Worm (Caenorhabditis elegans) whole organism, young adult: ENCODE results near the gene D1054.18.

Experiments used
- B0261.1 ChIP-seq: sonication (generic microtip); optimal IDR thresholded peaks from 2 replicates; lab custom pipeline; 2016; ENCODE audit warnings: mild to moderate bottlenecking, missing genetic modification characterization, moderate library complexity, missing compliant biosample characterization
- F23B12.7 ChIP-seq: sonication (generic microtip); optimal IDR thresholded peaks from 2 replicates; lab custom pipeline; 2017; ENCODE audit warnings: missing genetic modification characterization, mild to moderate bottlenecking, missing compliant biosample characterization, antibody characterized with exemption, moderate library complexity; ENCODE audit not compliant: insufficient read depth
- F55B11.4 ChIP-seq: sonication (generic microtip); optimal IDR thresholded peaks from 2 replicates; lab custom pipeline; 2016; ENCODE audit warnings: missing compliant biosample characterization, missing genetic modification characterization, borderline replicate concordance; ENCODE audit not compliant: insufficient read depth
- F57C9.4 ChIP-seq: sonication (generic microtip); optimal IDR thresholded peaks from 2 replicates; lab custom pipeline; 2017; ENCODE audit warnings: mild to moderate bottlenecking, missing genetic modification characterization, missing compliant biosample characterization
- K11D2.4 ChIP-seq: fragments of 200-800 bp; sonication (Bioruptor generic); IDR thresholded peaks from 2 replicates; pipeline ENCODE4 v1.3.6; 2022; ENCODE audit warnings: missing genetic modification reagents, missing genetic modification characterization, missing compliant biosample characterization
- K12H6.12 ChIP-seq: fragments of 200-800 bp; sonication (Bioruptor generic); optimal IDR thresholded peaks from 2 replicates; lab custom pipeline; 2018; ENCODE audit warnings: mild to moderate bottlenecking, missing genetic modification characterization, missing compliant biosample characterization
- Y53G8AR.9 ChIP-seq: fragments of 200-800 bp; sonication (Bioruptor generic); conservative IDR thresholded peaks from 2 replicates; pipeline ENCODE4 v1.3.6; 2022; ENCODE audit warnings: missing genetic modification reagents, missing genetic modification characterization, missing compliant biosample characterization
- Y56A3A.18 ChIP-seq: fragments of 200-800 bp; sonication (Bioruptor generic); IDR thresholded peaks from 2 replicates; pipeline ENCODE4 v1.3.6; 2022; ENCODE audit warnings: missing genetic modification reagents, missing genetic modification characterization, missing compliant biosample characterization
- Y95B8A.8 ChIP-seq: fragments of 200-800 bp; sonication (Bioruptor generic); IDR thresholded peaks from 2 replicates; pipeline ENCODE4 v1.3.6; 2022; ENCODE audit warnings: missing genetic modification reagents, missing genetic modification characterization, missing compliant biosample characterization
- ama-1 ChIP-seq, 3 experiments: fragments of 150-350 bp in 1 of 3; sonication (generic microtip) in 2 of 3; optimal IDR thresholded peaks; 2 replicates each; lab custom pipeline; 2014 to 2018; ENCODE audit warnings: missing biosample characterization in 2 of 3, missing genetic modification characterization in 2 of 3, missing genetic modification reagents in 2 of 3
- aptf-2 ChIP-seq: fragments of 200-800 bp; sonication (Bioruptor generic); conservative IDR thresholded peaks from 2 replicates; pipeline ENCODE4 v1.3.6; 2022; ENCODE audit warnings: missing genetic modification reagents, missing genetic modification characterization, missing compliant biosample characterization
- aptf-3 ChIP-seq: fragments of 200-800 bp; sonication (Bioruptor generic); IDR thresholded peaks from 2 replicates; pipeline ENCODE4 v1.3.6; 2022; ENCODE audit warnings: missing genetic modification characterization, missing compliant biosample characterization
- attf-3 ChIP-seq: fragments of 200-800 bp; sonication (Bioruptor generic); conservative IDR thresholded peaks from 2 replicates; pipeline ENCODE4 v1.3.6; 2022; ENCODE audit warnings: missing genetic modification reagents, missing genetic modification characterization, missing compliant biosample characterization
- ceh-58 ChIP-seq: fragments of 200-800 bp; sonication (Bioruptor generic); IDR thresholded peaks from 2 replicates; pipeline ENCODE4 v1.3.6; 2022; ENCODE audit warnings: missing genetic modification characterization, missing compliant biosample characterization
- ceh-91 ChIP-seq: fragments of 200-800 bp; sonication (Bioruptor generic); IDR thresholded peaks from 2 replicates; pipeline ENCODE4 v1.3.6; 2022; ENCODE audit warnings: missing genetic modification reagents, missing genetic modification characterization, missing compliant biosample characterization
- egl-18 ChIP-seq: fragments of 200-800 bp; sonication (Bioruptor generic); IDR thresholded peaks from 2 replicates; pipeline ENCODE4 v1.3.6; 2022; ENCODE audit warnings: missing genetic modification reagents, missing genetic modification characterization, missing compliant biosample characterization
- egrh-3 ChIP-seq: fragments of 200-800 bp; sonication (Bioruptor generic); IDR thresholded peaks from 2 replicates; pipeline ENCODE4 v1.3.6; 2022; ENCODE audit warnings: missing genetic modification reagents, missing genetic modification characterization, missing compliant biosample characterization
- ets-4 ChIP-seq: fragments of 200-800 bp; sonication (Bioruptor generic); optimal IDR thresholded peaks from 2 replicates; lab custom pipeline; 2018; ENCODE audit warnings: mild to moderate bottlenecking, missing genetic modification characterization, missing compliant biosample characterization
- hmg-20 ChIP-seq: fragments of 200-800 bp; sonication (Bioruptor generic); IDR thresholded peaks from 2 replicates; pipeline ENCODE4 v1.3.6; 2022; ENCODE audit warnings: missing genetic modification reagents, missing genetic modification characterization, missing compliant biosample characterization
- let-607 ChIP-seq, 2 experiments: fragments of 200-800 bp in 1 of 2; sonication (Bioruptor generic) in 1 of 2; sonication (generic microtip) in 1 of 2; optimal IDR thresholded peaks; 2 replicates each; lab custom pipeline; 2016 to 2018; ENCODE audit warnings: mild to moderate bottlenecking in 2 of 2, missing compliant biosample characterization in 2 of 2, missing genetic modification characterization in 2 of 2, moderate library complexity in 2 of 2, missing genotype in 1 of 2
- madf-8 ChIP-seq: fragments of 200-800 bp; sonication (Bioruptor generic); conservative IDR thresholded peaks from 2 replicates; pipeline ENCODE4 v1.3.6; 2022; ENCODE audit warnings: missing genetic modification reagents, missing genetic modification characterization, missing compliant biosample characterization
- nhr-120 ChIP-seq: fragments of 200-800 bp; sonication (Bioruptor generic); IDR thresholded peaks from 2 replicates; pipeline ENCODE4 v1.3.6; 2022; ENCODE audit warnings: missing genetic modification characterization, missing compliant biosample characterization
- nhr-80 ChIP-seq: sonication (generic microtip); optimal IDR thresholded peaks from 2 replicates; lab custom pipeline; 2016; ENCODE audit warnings: missing genetic modification characterization, missing compliant biosample characterization
- pbrm-1 ChIP-seq: fragments of 200-800 bp; sonication (Bioruptor generic); IDR thresholded peaks from 2 replicates; pipeline ENCODE4 v1.3.6; 2022; ENCODE audit warnings: missing genetic modification reagents, missing genetic modification characterization, missing compliant biosample characterization
- rpc-1 ChIP-seq, 2 experiments: fragments of 150-350 bp in 1 of 2; sonication (generic microtip) in 1 of 2; optimal IDR thresholded peaks; 2 replicates each; lab custom pipeline; 2014 to 2018; ENCODE audit warnings: missing biosample characterization in 1 of 2, missing genetic modification characterization in 1 of 2, missing genetic modification reagents in 1 of 2, missing genotype in 1 of 2
- snpc-4 ChIP-seq, 5 experiments: fragments of 150-350 bp in 1 of 5; sonication (generic microtip) in 4 of 5; optimal IDR thresholded peaks; 2 replicates each; lab custom pipeline; 2014 to 2018; ENCODE audit warnings: missing genetic modification characterization in 5 of 5, missing biosample characterization in 3 of 5, antibody characterized with exemption in 2 of 5, mild to moderate bottlenecking in 2 of 5, missing compliant biosample characterization in 2 of 5, missing genotype in 2 of 5, moderate library complexity in 2 of 5, missing genetic modification reagents in 1 of 5
- somi-1 ChIP-seq: fragments of 200-800 bp; sonication (Bioruptor generic); optimal IDR thresholded peaks from 2 replicates; lab custom pipeline; 2018; ENCODE audit warnings: mild to moderate bottlenecking, missing genetic modification characterization, missing compliant biosample characterization
- sptf-2 ChIP-seq: fragments of 200-800 bp; sonication (Bioruptor generic); optimal IDR thresholded peaks from 2 replicates; lab custom pipeline; 2018; ENCODE audit warnings: mild to moderate bottlenecking, missing genetic modification characterization, missing compliant biosample characterization
- tbp1 ChIP-seq: fragments of 200-800 bp; sonication (Bioruptor generic); optimal IDR thresholded peaks from 2 replicates; lab custom pipeline; 2018; ENCODE audit warnings: mild to moderate bottlenecking, missing genetic modification characterization, missing compliant biosample characterization
- zfh-2 ChIP-seq: fragments of 200-800 bp; sonication (Bioruptor generic); conservative IDR thresholded peaks from 2 replicates; pipeline ENCODE4 v1.3.6; 2022; ENCODE audit warnings: missing genetic modification reagents, missing genetic modification characterization, missing compliant biosample characterization
- zim-3 ChIP-seq: sonication (generic microtip); optimal IDR thresholded peaks from 2 replicates; lab custom pipeline; 2017; ENCODE audit warnings: mild to moderate bottlenecking, missing genetic modification characterization, moderate library complexity, missing compliant biosample characterization
- ztf-25 ChIP-seq: fragments of 200-800 bp; sonication (Bioruptor generic); IDR thresholded peaks from 2 replicates; pipeline ENCODE4 v1.3.6; 2022; ENCODE audit warnings: missing genetic modification reagents, missing genetic modification characterization, missing compliant biosample characterization
- ztf-26 ChIP-seq: sonication (generic microtip); optimal IDR thresholded peaks from 2 replicates; lab custom pipeline; 2017; ENCODE audit warnings: missing genetic modification characterization, missing compliant biosample characterization
- ztf-28 ChIP-seq: fragments of 200-800 bp; sonication (Bioruptor generic); IDR thresholded peaks from 2 replicates; pipeline ENCODE4 v1.3.6; 2022; ENCODE audit warnings: missing genetic modification reagents, missing genetic modification characterization, missing compliant biosample characterization

Gene D1054.18

DNA sequence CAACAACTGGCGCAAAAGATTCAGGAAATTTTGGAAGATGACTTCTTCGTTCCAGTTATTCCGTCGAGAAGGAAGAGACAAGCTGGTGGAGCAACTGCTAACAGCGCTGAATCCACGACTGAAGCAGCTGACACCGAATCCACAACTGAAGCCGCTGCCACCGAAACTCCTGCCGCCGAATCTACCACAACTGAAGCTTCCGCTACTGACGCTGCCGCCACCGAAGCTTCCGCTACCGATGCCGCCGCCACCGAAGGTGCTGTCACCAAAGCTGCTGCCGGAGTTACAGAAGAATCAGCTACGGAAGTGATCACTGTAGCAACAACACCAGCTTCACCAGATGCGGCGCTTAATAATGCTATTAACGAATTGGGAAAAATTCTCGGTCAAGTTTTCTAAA lies 6.5 kb downstream of the D1054.18 start:
- TF ChIP-seq attf-3 (GFP tag; lab: Robert Waterston, UW) (0 out of 2 replicates have a peak, but pooled peaks have one; percentile 31), F57C9.4 (tag; lab: Kevin White, UChicago) (no peak), rpc-1 (optimal IDR thresholded peaks at IDR 0.05; lab: Kevin White, UChicago) (no peak), rpc-1 (tag; optimal IDR thresholded peaks at IDR 0.05; lab: Kevin White, UChicago) (no peak), ets-4 (GFP tag; lab: Kevin White, UChicago) (no peak), egrh-3 (peak; percentile 56; the same call in 1 of the 2 replicates), ceh-58 (0 out of 2 replicates have a peak, but pooled peaks have one; percentile 61)

ce11 chrV:10793498-10793897 lies 7.5 kb downstream of the D1054.18 start, which contains the start of gene ule-3:
ule-3 (plus strand) TSS chrV:10793798.
- TF ChIP-seq Y53G8AR.9 (GFP tag; lab: Robert Waterston, UW) (no peak), ztf-25 (GFP tag; lab: Robert Waterston, UW) (no peak), F23B12.7 (no peak), hmg-20 (GFP tag; lab: Robert Waterston, UW) (no peak), F55B11.4 (tag; lab: Kevin White, UChicago) (no peak), let-607 (tag; optimal IDR thresholded peaks at IDR 0.05; lab: Kevin White, UChicago) (no peak), K12H6.12 (tag; lab: Kevin White, UChicago) (no peak), ztf-26 (no peak), rpc-1 (optimal IDR thresholded peaks at IDR 0.05; lab: Kevin White, UChicago) (no peak), rpc-1 (tag; optimal IDR thresholded peaks at IDR 0.05; lab: Kevin White, UChicago) (no peak), B0261.1 (no peak)
- TF ChIP-seq, all 124 proteins: peak for 0

ce11 chrV:10792775-10793174 lies 8.2 kb downstream of the D1054.18 start, which contains the start of gene D1054.10:
D1054.10 (minus strand) TSS chrV:10792875.
- TF ChIP-seq Y95B8A.8 (GFP tag; lab: Robert Waterston, UW) (no peak), ama-1 (optimal IDR thresholded peaks at IDR 0.05; lab: Kevin White, UChicago) (no peak), ama-1 (GFP tag; optimal IDR thresholded peaks at IDR 0.05; lab: Kevin White, UChicago) (no peak), ztf-28 (GFP tag; lab: Robert Waterston, UW) (no peak), ceh-91 (GFP tag; lab: Robert Waterston, UW) (no peak), aptf-3 (no peak), aptf-2 (GFP tag; lab: Robert Waterston, UW) (no peak), K11D2.4 (GFP tag; lab: Robert Waterston, UW) (no peak), nhr-120 (GFP tag; lab: Robert Waterston, UW) (no peak), somi-1 (GFP tag; lab: Kevin White, UChicago) (no peak)

DNA sequence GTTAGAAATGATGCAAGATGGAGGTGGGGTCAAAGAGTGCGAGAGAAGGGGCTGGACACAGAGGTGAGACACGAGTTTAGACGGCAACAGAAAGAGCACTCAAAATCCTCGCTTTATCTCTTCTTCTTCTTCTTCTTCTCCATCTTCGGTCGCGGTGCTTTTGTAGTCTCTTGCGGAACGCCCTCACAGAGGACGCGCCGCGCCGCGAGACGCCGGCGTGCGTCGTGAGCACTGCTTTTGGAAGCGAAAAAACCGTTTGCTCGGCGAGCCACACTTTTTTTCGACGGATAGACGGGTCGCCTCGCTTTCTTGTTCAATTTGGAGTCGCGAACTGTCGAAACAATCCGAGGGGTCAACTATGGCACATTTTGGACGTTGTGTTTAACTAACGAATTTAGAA lies 10.1 kb downstream of the D1054.18 start, which contains the start of gene D1054.9:
Gene D1054.9, minus strand, starts transcription at position 137 of the 400 bp plus-strand sequence.
- TF ChIP-seq tbp1 (no peak), zfh-2 (GFP tag; lab: Robert Waterston, UW) (peak; percentile 89)

DNA sequence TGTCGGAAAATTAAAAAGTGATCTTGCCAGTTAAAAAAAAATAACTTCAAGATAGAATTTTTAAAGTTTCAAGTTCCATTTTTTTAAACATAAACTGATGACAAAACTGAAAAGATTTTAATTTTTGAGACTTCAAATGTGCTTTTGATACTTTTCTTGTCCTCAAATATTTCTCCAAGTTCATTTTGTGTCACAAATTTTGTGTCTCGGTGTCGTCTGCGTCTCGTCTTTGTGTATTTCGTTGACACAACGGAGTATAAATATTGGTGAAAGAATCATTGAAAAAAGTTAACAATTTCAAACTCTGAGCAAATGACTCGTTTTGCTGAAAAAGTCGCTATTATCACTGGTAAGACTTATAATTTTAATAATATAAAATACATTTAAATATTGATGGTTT lies 17.0 kb downstream of the D1054.18 start, which contains the start of gene D1054.8:
Gene D1054.8, plus strand, starts transcription at position 301 of the 400 bp plus-strand sequence.
- TF ChIP-seq madf-8 (no peak), hmg-20 (GFP tag; lab: Robert Waterston, UW) (no peak)

ce11 chrV:10776528-10777055 lies 24.4 kb downstream of the D1054.18 start, which contains the start of gene D1054.5:
D1054.5 (minus strand) TSS chrV:10776578.
- no peak for TF ChIP-seq ztf-25 (GFP tag; lab: Robert Waterston, UW)
- no peak for TF ChIP-seq zim-3 (tag; lab: Kevin White, UChicago)
- no peak for TF ChIP-seq snpc-4 (GFP tag; optimal IDR thresholded peaks at IDR 0.05; lab: Kevin White, UChicago)
- TF ChIP-seq snpc-4 (tag; optimal IDR thresholded peaks at IDR 0.05; lab: Kevin White, UChicago): no peak
- TF ChIP-seq nhr-80 (tag; lab: Kevin White, UChicago): peak; percentile 78
- no peak for TF ChIP-seq rpc-1 (optimal IDR thresholded peaks at IDR 0.05; lab: Kevin White, UChicago)
- no peak for TF ChIP-seq rpc-1 (tag; optimal IDR thresholded peaks at IDR 0.05; lab: Kevin White, UChicago)
- no peak for TF ChIP-seq egl-18 (GFP tag; lab: Robert Waterston, UW)
- TF ChIP-seq pbrm-1 (GFP tag; lab: Robert Waterston, UW): no peak
- TF ChIP-seq sptf-2 (GFP tag; lab: Kevin White, UChicago): no peak
- TF ChIP-seq Y56A3A.18 (GFP tag; lab: Robert Waterston, UW): no peak
- TF ChIP-seq, all 124 proteins: peak for 1
